Worm (Caenorhabditis elegans) whole organism, early embryonic: ENCODE data around the gene K12H6.2.

Experiments used
- ama-1 ChIP-seq: fragments of 150-350 bp; optimal IDR thresholded peaks from 2 replicates; lab custom pipeline; 2014
- ceh-13 ChIP-seq: fragments of 200-800 bp; sonication (Bioruptor generic); optimal IDR thresholded peaks from 2 replicates; lab custom pipeline; 2018; ENCODE audit warnings: mild to moderate bottlenecking, missing genetic modification characterization, missing compliant biosample characterization
- ets-7 ChIP-seq: sonication (generic microtip); optimal IDR thresholded peaks from 2 replicates; lab custom pipeline; 2016; ENCODE audit warnings: missing genotype, missing genetic modification characterization, missing compliant biosample characterization
- flt-1 ChIP-seq: fragments of 200-800 bp; sonication (Bioruptor generic); IDR thresholded peaks from 2 replicates; pipeline ENCODE4 v1.3.6; 2022; ENCODE audit warnings: missing genetic modification characterization, missing compliant biosample characterization
- hmbx-1 ChIP-seq: sonication (generic microtip); optimal IDR thresholded peaks from 2 replicates; lab custom pipeline; 2016; ENCODE audit warnings: mild to moderate bottlenecking, missing genetic modification characterization, missing compliant biosample characterization
- hnd-1 ChIP-seq: sonication (generic microtip); optimal IDR thresholded peaks from 2 replicates; lab custom pipeline; 2016; ENCODE audit warnings: missing genetic modification characterization, missing compliant biosample characterization
- pes-1 ChIP-seq: fragments of 200-800 bp; sonication (Bioruptor generic); IDR thresholded peaks from 2 replicates; pipeline ENCODE4 v1.3.6; 2022; ENCODE audit warnings: missing genetic modification reagents, missing genetic modification characterization, missing compliant biosample characterization
- sea-1 ChIP-seq: fragments of 200-800 bp; sonication (Bioruptor generic); conservative IDR thresholded peaks from 2 replicates; pipeline ENCODE4 v1.3.6; 2022; ENCODE audit warnings: missing genetic modification characterization, missing compliant biosample characterization
- tra-4 ChIP-seq: sonication (generic microtip); optimal IDR thresholded peaks from 2 replicates; lab custom pipeline; 2017; ENCODE audit warnings: missing genetic modification characterization, missing compliant biosample characterization

ce11 chrII:2769021-2769420 is 46.3 kb downstream of the K12H6.2 start, which contains the start of gene F08D12.7:
- TF ChIP-seq flt-1 (GFP tag; lab: Robert Waterston, UW) (no peak), ets-7 (no peak), ama-1 (lab: Kevin White, UChicago) (no peak), sea-1 (no peak), ceh-13 (GFP tag; lab: Kevin White, UChicago) (no peak), pes-1 (no peak), hnd-1 (tag; lab: Kevin White, UChicago) (no peak), hmbx-1 (no peak), tra-4 (tag; lab: Kevin White, UChicago) (no peak)
